Fruit fly (Drosophila melanogaster): ENCODE measurements around the gene CG10600.

DNA sequence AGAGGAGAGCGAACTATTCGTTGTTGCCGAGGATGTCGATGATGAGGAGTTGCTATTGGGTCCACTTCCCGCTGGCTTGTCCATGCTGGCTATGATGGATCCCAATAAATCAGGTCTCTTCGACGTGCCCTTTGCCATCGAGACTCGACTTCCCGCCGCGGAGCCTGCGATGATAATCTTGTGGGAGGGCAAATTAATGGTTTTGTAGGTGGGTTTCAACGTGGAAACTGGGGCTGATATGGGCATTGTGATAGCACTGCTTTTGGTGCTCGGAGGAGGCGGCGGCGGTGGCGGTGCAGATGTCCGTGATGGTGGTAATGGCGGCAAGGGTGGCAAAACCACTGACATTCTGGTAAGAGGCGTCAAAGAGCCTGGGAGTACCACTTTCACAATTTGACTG, 5.0 kb downstream of the CG10600 start:
- TF ChIP-seq Jra (GFP tag; optimal IDR thresholded peaks at IDR 0.05) (no peak), Abd-B (GFP tag; optimal IDR thresholded peaks at IDR 0.05) (no peak), fru (GFP tag; optimal IDR thresholded peaks at IDR 0.05) (no peak), br (GFP tag; optimal IDR thresholded peaks at IDR 0.05) (no peak), Dif (GFP tag; optimal IDR thresholded peaks at IDR 0.05; ENCODE audit: partially characterized antibody) (no peak), ey (GFP tag; optimal IDR thresholded peaks at IDR 0.05) (no peak), Dfd (GFP tag; optimal IDR thresholded peaks at IDR 0.05) (no peak), Mio (GFP tag; optimal IDR thresholded peaks at IDR 0.05) (no peak), usp (GFP tag; optimal IDR thresholded peaks at IDR 0.05) (no peak), sage (GFP tag; optimal IDR thresholded peaks at IDR 0.05) (no peak), psq (GFP tag; optimal IDR thresholded peaks at IDR 0.05) (no peak), GATAd (GFP tag; optimal IDR thresholded peaks at IDR 0.05) (no peak), Myc (optimal IDR thresholded peaks at IDR 0.05) (no peak)
